Fruit fly (Drosophila melanogaster) Kc167 (cell line): ENCODE measurements around the gene Torsin.

Source experiments
- Myc ChIP-seq: fragments of >200 bp; optimal IDR thresholded peaks from 2 replicates; lab custom pipeline; 2017; ENCODE audit warnings: missing external identifiers
- Sin3A ChIP-seq: fragments of >200 bp; optimal IDR thresholded peaks from 2 replicates; lab custom pipeline; 2018; ENCODE audit warnings: missing external identifiers
- insv ChIP-seq: fragments of >200 bp; optimal IDR thresholded peaks from 3 replicates; lab custom pipeline; 2018; ENCODE audit warnings: missing external identifiers
- psq ChIP-seq: fragments of >200 bp; optimal IDR thresholded peaks from 2 replicates; lab custom pipeline; 2017; ENCODE audit warnings: missing external identifiers
- ttk ChIP-seq: sonication (Bioruptor generic); optimal IDR thresholded peaks from 2 replicates; lab custom pipeline; 2017; ENCODE audit warnings: missing external identifiers

DNA sequence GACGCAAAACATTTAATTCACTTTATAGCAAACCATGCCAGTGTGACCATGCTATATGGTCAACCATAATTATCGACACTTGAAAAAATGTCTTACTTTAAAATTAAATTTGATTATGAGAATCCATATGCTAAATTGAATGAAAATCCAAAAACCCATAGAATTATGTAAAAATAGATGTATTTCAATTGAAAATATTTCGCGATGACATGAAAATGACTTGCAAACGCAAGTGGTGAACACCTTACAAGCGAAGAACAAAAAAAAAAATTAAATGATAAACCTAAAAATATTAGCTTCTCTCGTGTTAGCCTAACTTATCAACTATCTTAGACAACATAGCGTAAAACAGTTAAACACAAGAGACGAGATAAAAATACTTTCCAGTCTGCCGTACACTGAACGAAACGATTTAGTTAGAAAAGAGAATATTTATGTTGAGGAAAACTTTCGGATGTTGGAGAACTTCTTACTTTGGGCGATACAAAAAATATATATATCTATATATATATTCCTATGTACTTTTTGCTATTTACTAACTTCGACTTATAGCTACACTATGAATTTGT is 30.1 kb upstream of the Torsin start:
- TF ChIP-seq psq (lab: Kevin White, UChicago) (no peak), insv (no peak), ttk (lab: Kevin White, UChicago) (no peak), Sin3A (lab: Kevin White, UChicago) (no peak), Myc (lab: Kevin White, UChicago) (no peak)
